Worm (Caenorhabditis elegans): Measurements from ENCODE around the gene snr-1.

ce11 chrIV:17118585-17118984, 30.7 kb downstream of the snr-1 start, which contains the start of gene uaf-2:
- TF ChIP-seq nhr-25 (tag; optimal IDR thresholded peaks at IDR 0.05) (no peak), nhr-11 (tag; optimal IDR thresholded peaks at IDR 0.05) (no peak), lin-39 (tag; optimal IDR thresholded peaks at IDR 0.05) (no peak), snpc-4 (tag; optimal IDR thresholded peaks at IDR 0.05) (no peak), egl-27 (tag; optimal IDR thresholded peaks at IDR 0.05) (no peak), mbf-1 (tag; optimal IDR thresholded peaks at IDR 0.05) (no peak), sem-4 (tag; optimal IDR thresholded peaks at IDR 0.05) (no peak)
